Fruit fly (Drosophila melanogaster) whole organism, embryonic: ENCODE measurements around the gene Nubp1.

Source experiments
- Antp ChIP-seq: fragments of 200-800 bp; sonication (Bioruptor generic); optimal IDR thresholded peaks from 3 replicates; lab custom pipeline; 2016; ENCODE audit warnings: missing biosample characterization, missing genetic modification characterization
- CG10979 ChIP-seq: fragments of 200-800 bp; sonication (Bioruptor generic); optimal IDR thresholded peaks from 2 replicates; lab custom pipeline; 2018; ENCODE audit warnings: missing biosample characterization, mild to moderate bottlenecking, missing genetic modification characterization, moderate library complexity
- CG11723 ChIP-seq: fragments of 200-800 bp; sonication (Bioruptor generic); optimal IDR thresholded peaks from 2 replicates; lab custom pipeline; 2017; ENCODE audit warnings: missing biosample characterization, mild to moderate bottlenecking, missing genetic modification characterization
- CG14014 ChIP-seq: fragments of 200-800 bp; sonication (Bioruptor generic); IDR thresholded peaks from 2 replicates; pipeline ENCODE4 v1.3.6; 2022; ENCODE audit warnings: missing biosample characterization, missing genetic modification characterization
- CG15011 ChIP-seq: fragments of 200-800 bp; sonication (Bioruptor generic); optimal IDR thresholded peaks from 3 replicates; lab custom pipeline; 2018; ENCODE audit warnings: missing biosample characterization, mild to moderate bottlenecking, missing genetic modification characterization
- CG15073 ChIP-seq: fragments of 200-800 bp; sonication (Bioruptor generic); optimal IDR thresholded peaks from 2 replicates; lab custom pipeline; 2016; ENCODE audit warnings: missing biosample characterization, missing genetic modification characterization
- CG16813 ChIP-seq: fragments of 200-800 bp; sonication (Bioruptor generic); IDR thresholded peaks from 3 replicates; pipeline ENCODE4 v1.3.6; 2022; ENCODE audit warnings: missing biosample characterization, missing genetic modification characterization; ENCODE audit not compliant: partially characterized antibody
- CG3163 ChIP-seq: fragments of 200-800 bp; sonication (Bioruptor generic); optimal IDR thresholded peaks from 3 replicates; lab custom pipeline; 2016; ENCODE audit warnings: missing biosample characterization, missing genetic modification characterization
- CG32772 ChIP-seq: fragments of 200-800 bp; sonication (Bioruptor generic); IDR thresholded peaks from 2 replicates; pipeline ENCODE4 v1.3.6; 2022; ENCODE audit warnings: missing biosample characterization, missing genetic modification characterization
- CG42726 ChIP-seq: fragments of 200-800 bp; sonication (Bioruptor generic); IDR thresholded peaks from 2 replicates; pipeline ENCODE4 v1.3.6; 2022; ENCODE audit warnings: missing biosample characterization, missing genetic modification characterization; ENCODE audit not compliant: partially characterized antibody
- CG4707 ChIP-seq: fragments of 200-800 bp; sonication (Bioruptor generic); optimal IDR thresholded peaks from 2 replicates; lab custom pipeline; 2018; ENCODE audit warnings: missing biosample characterization, mild to moderate bottlenecking, missing genetic modification characterization, moderate library complexity
- CG6175 ChIP-seq: fragments of 200-800 bp; sonication (Bioruptor generic); IDR thresholded peaks from 3 replicates; pipeline ENCODE4 v1.3.6; 2022; ENCODE audit warnings: missing biosample characterization, missing genetic modification characterization
- CG6254 ChIP-seq: fragments of 200-800 bp; sonication (Bioruptor generic); optimal IDR thresholded peaks from 3 replicates; lab custom pipeline; 2017; ENCODE audit warnings: mild to moderate bottlenecking, missing biosample characterization, missing genetic modification reagents, missing genetic modification characterization
- CG6765 ChIP-seq: fragments of 200-800 bp; sonication (Bioruptor generic); optimal IDR thresholded peaks from 3 replicates; lab custom pipeline; 2017; ENCODE audit warnings: missing biosample characterization, mild to moderate bottlenecking, missing genetic modification characterization
- CG7786 ChIP-seq: fragments of 200-800 bp; sonication (Bioruptor generic); optimal IDR thresholded peaks from 2 replicates; lab custom pipeline; 2016; ENCODE audit warnings: missing biosample characterization, missing genetic modification characterization
- CG8089 ChIP-seq: fragments of 200-800 bp; sonication (Bioruptor generic); optimal IDR thresholded peaks from 3 replicates; lab custom pipeline; 2016; ENCODE audit warnings: missing biosample characterization, missing genetic modification characterization
- CG8944 ChIP-seq: fragments of 200-800 bp; sonication (Bioruptor generic); optimal IDR thresholded peaks from 3 replicates; lab custom pipeline; 2016; ENCODE audit warnings: missing biosample characterization, missing genetic modification characterization
- CG9437 ChIP-seq: fragments of 200-800 bp; sonication (Bioruptor generic); optimal IDR thresholded peaks from 2 replicates; lab custom pipeline; 2018; ENCODE audit warnings: missing biosample characterization, mild to moderate bottlenecking, missing genetic modification characterization
- CG9727 ChIP-seq: fragments of 200-800 bp; sonication (Bioruptor generic); optimal IDR thresholded peaks from 3 replicates; lab custom pipeline; 2017; ENCODE audit warnings: missing biosample characterization, mild to moderate bottlenecking, missing genetic modification characterization
- Camta ChIP-seq: fragments of 200-800 bp; sonication (Bioruptor generic); optimal IDR thresholded peaks from 2 replicates; lab custom pipeline; 2016; ENCODE audit warnings: missing biosample characterization, missing genetic modification characterization
- Deaf1 ChIP-seq: fragments of 200-800 bp; optimal IDR thresholded peaks from 3 replicates; lab custom pipeline; 2019; ENCODE audit warnings: missing biosample characterization, mild to moderate bottlenecking, missing genetic modification characterization, moderate library complexity
- Doc2 ChIP-seq: fragments of 200-800 bp; sonication (Bioruptor generic); IDR thresholded peaks from 2 replicates; pipeline ENCODE4 v1.3.6; 2022; ENCODE audit warnings: missing biosample characterization, missing genetic modification characterization
- Ets97D ChIP-seq: fragments of 200-800 bp; sonication (Bioruptor generic); optimal IDR thresholded peaks from 3 replicates; lab custom pipeline; 2016; ENCODE audit warnings: missing biosample characterization, missing genetic modification characterization
- Jarid2 ChIP-seq: fragments of 200-800 bp; sonication (Bioruptor generic); optimal IDR thresholded peaks from 3 replicates; lab custom pipeline; 2017; ENCODE audit warnings: mild to moderate bottlenecking, missing biosample characterization, missing genetic modification reagents, missing genetic modification characterization
- Myb ChIP-seq: fragments of 200-800 bp; sonication (Bioruptor generic); optimal IDR thresholded peaks from 2 replicates; lab custom pipeline; 2016; ENCODE audit warnings: missing biosample characterization, missing genetic modification characterization
- Neu2 ChIP-seq: fragments of 200-800 bp; sonication (Bioruptor generic); optimal IDR thresholded peaks from 3 replicates; lab custom pipeline; 2016; ENCODE audit warnings: missing biosample characterization, missing genetic modification characterization, borderline replicate concordance
- Nf-YA ChIP-seq: fragments of 200-800 bp; sonication (Bioruptor generic); IDR thresholded peaks from 2 replicates; pipeline ENCODE4 v1.3.6; 2022; ENCODE audit warnings: missing biosample characterization, missing genetic modification characterization
- Oaz ChIP-seq: fragments of 200-800 bp; sonication (Bioruptor generic); IDR thresholded peaks from 2 replicates; pipeline ENCODE4 v1.3.6; 2022; ENCODE audit warnings: missing biosample characterization, missing genetic modification characterization
- Vsx1 ChIP-seq: fragments of 200-800 bp; sonication (Bioruptor generic); optimal IDR thresholded peaks from 2 replicates; lab custom pipeline; 2017; ENCODE audit warnings: missing biosample characterization, mild to moderate bottlenecking, missing genetic modification characterization, missing genetic modification reagents
- ab ChIP-seq: fragments of 200-800 bp; sonication (Bioruptor generic); optimal IDR thresholded peaks from 2 replicates; lab custom pipeline; 2016; ENCODE audit warnings: missing biosample characterization, missing genetic modification characterization
- caup ChIP-seq: fragments of 200-800 bp; sonication (Bioruptor generic); optimal IDR thresholded peaks from 3 replicates; lab custom pipeline; 2017; ENCODE audit warnings: missing biosample characterization, mild to moderate bottlenecking, missing genetic modification characterization, moderate library complexity; ENCODE audit not compliant: severe bottlenecking
- chm ChIP-seq: fragments of 200-800 bp; sonication (Bioruptor generic); IDR thresholded peaks from 2 replicates; pipeline ENCODE4 v1.3.6; 2022; ENCODE audit warnings: missing biosample characterization, missing genetic modification characterization
- dmrt11E ChIP-seq: fragments of 200-800 bp; sonication (Bioruptor generic); optimal IDR thresholded peaks from 3 replicates; lab custom pipeline; 2018; ENCODE audit warnings: missing biosample characterization, mild to moderate bottlenecking, missing genetic modification characterization, moderate library complexity
- eve ChIP-seq, 2 experiments: fragments of >200 bp; optimal IDR thresholded peaks; 2 replicates each; lab custom pipeline; 2017; ENCODE audit warnings: missing biosample characterization in 2 of 2, missing genetic modification characterization in 2 of 2
- eyg ChIP-seq: fragments of 200-800 bp; sonication (Bioruptor generic); optimal IDR thresholded peaks from 3 replicates; lab custom pipeline; 2016; ENCODE audit warnings: missing biosample characterization, missing genetic modification characterization
- fd3F ChIP-seq: fragments of 200-800 bp; sonication (Bioruptor generic); optimal IDR thresholded peaks from 2 replicates; lab custom pipeline; 2018; ENCODE audit warnings: missing biosample characterization, mild to moderate bottlenecking, missing genetic modification characterization, moderate library complexity
- gro ChIP-seq: fragments of 200-800 bp; sonication (Bioruptor generic); optimal IDR thresholded peaks from 2 replicates; lab custom pipeline; 2016; ENCODE audit warnings: missing biosample characterization, missing genetic modification characterization
- gt ChIP-seq: fragments of 200-800 bp; sonication (Bioruptor generic); IDR thresholded peaks from 2 replicates; pipeline ENCODE4 v1.3.6; 2022; ENCODE audit warnings: missing biosample characterization, missing genetic modification characterization
- insv ChIP-seq, 2 experiments: fragments of 200-800 bp; sonication (Bioruptor generic); optimal IDR thresholded peaks; 3 replicates each; lab custom pipeline; 2016 to 2018; ENCODE audit warnings: missing biosample characterization in 2 of 2, missing genetic modification characterization in 2 of 2
- klu ChIP-seq: fragments of 200-800 bp; sonication (Bioruptor generic); IDR thresholded peaks from 2 replicates; pipeline ENCODE4 v1.3.6; 2022; ENCODE audit warnings: missing biosample characterization, missing genetic modification characterization
- knrl ChIP-seq: fragments of 200-800 bp; sonication (Bioruptor generic); IDR thresholded peaks from 3 replicates; pipeline ENCODE4 v1.3.6; 2022; ENCODE audit warnings: missing biosample characterization, missing genetic modification characterization; ENCODE audit not compliant: partially characterized antibody
- lmd ChIP-seq: fragments of 200-800 bp; sonication (Bioruptor generic); IDR thresholded peaks from 2 replicates; pipeline ENCODE4 v1.3.6; 2022; ENCODE audit warnings: missing biosample characterization, missing genetic modification characterization
- pfk ChIP-seq: fragments of 200-800 bp; sonication (Bioruptor generic); optimal IDR thresholded peaks from 2 replicates; lab custom pipeline; 2018; ENCODE audit warnings: missing biosample characterization, mild to moderate bottlenecking, missing genetic modification characterization, moderate library complexity
- psq ChIP-seq: fragments of 200-800 bp; sonication (Bioruptor generic); optimal IDR thresholded peaks from 2 replicates; lab custom pipeline; 2017; ENCODE audit warnings: missing biosample characterization, missing genetic modification characterization
- row ChIP-seq: fragments of 200-800 bp; sonication (Bioruptor generic); IDR thresholded peaks from 3 replicates; pipeline ENCODE4 v1.3.6; 2022; ENCODE audit warnings: missing biosample characterization, missing genetic modification characterization
- run ChIP-seq: fragments of 200-800 bp; sonication (Bioruptor generic); optimal IDR thresholded peaks from 3 replicates; lab custom pipeline; 2018; ENCODE audit warnings: missing biosample characterization, mild to moderate bottlenecking, missing genetic modification characterization
- seq ChIP-seq: fragments of 200-800 bp; sonication (Bioruptor generic); IDR thresholded peaks from 2 replicates; pipeline ENCODE4 v1.3.6; 2022; ENCODE audit warnings: missing biosample characterization, missing genetic modification characterization
- sisA ChIP-seq: fragments of 200-800 bp; sonication (Bioruptor generic); IDR thresholded peaks from 2 replicates; pipeline ENCODE4 v1.3.6; 2022; ENCODE audit warnings: missing biosample characterization, missing genetic modification characterization
- stwl ChIP-seq: fragments of 200-800 bp; sonication (Bioruptor generic); optimal IDR thresholded peaks from 3 replicates; lab custom pipeline; 2018; ENCODE audit warnings: missing biosample characterization, mild to moderate bottlenecking, missing genetic modification characterization, moderate library complexity
- unc-4 ChIP-seq: fragments of 200-800 bp; sonication (Bioruptor generic); IDR thresholded peaks from 2 replicates; pipeline ENCODE4 v1.3.6; 2022; ENCODE audit warnings: missing biosample characterization, missing genetic modification characterization; ENCODE audit not compliant: partially characterized antibody

Gene Nubp1

dm6 chr2L:16684908-16685611 lies 47.3 kb upstream of the Nubp1 start (continued):
- no peak for TF ChIP-seq Camta (GFP tag; lab: Kevin White, UChicago)
- peak; percentile 47 for TF ChIP-seq CG9727 (GFP tag; lab: Kevin White, UChicago)
- no peak for TF ChIP-seq Vsx1 (GFP tag; lab: Kevin White, UChicago)
- peak; percentile 78 for TF ChIP-seq CG10979 (tag; lab: Kevin White, UChicago)
- no peak for TF ChIP-seq pfk
- peak; percentile 39 for TF ChIP-seq sisA (GFP tag; lab: Robert Waterston, UW)
- no peak for TF ChIP-seq CG11723 (GFP tag; lab: Kevin White, UChicago)
- TF ChIP-seq lmd (GFP tag; lab: Robert Waterston, UW), result peak; percentile 52
- peak; percentile 63 for TF ChIP-seq Deaf1 (tag; lab: Kevin White, UChicago)
- TF ChIP-seq CG9437 (GFP tag; lab: Kevin White, UChicago), result peak; percentile 43
- no peak for TF ChIP-seq psq (GFP tag; lab: Kevin White, UChicago)
- TF ChIP-seq knrl, result no peak
- no peak for TF ChIP-seq CG3163 (GFP tag; lab: Kevin White, UChicago)
- no peak for TF ChIP-seq eyg (GFP tag; lab: Kevin White, UChicago)
- peak in 1 of 2 experiments; percentile 71 for TF ChIP-seq eve (GFP tag; optimal IDR thresholded peaks at IDR 0.05; lab: Kevin White, UChicago)
- no peak for TF ChIP-seq gro
- no peak; the same call in 1 of the 2 replicates for TF ChIP-seq CG14014 (GFP tag; lab: Robert Waterston, UW)
- no peak for TF ChIP-seq Neu2 (GFP tag; lab: Kevin White, UChicago)
- TF ChIP-seq Doc2 (GFP tag; lab: Robert Waterston, UW), result no peak
- no peak for TF ChIP-seq CG6765 (GFP tag; lab: Kevin White, UChicago)
- no peak for TF ChIP-seq CG42726 (GFP tag; lab: Robert Waterston, UW)
- TF ChIP-seq Myb, result no peak
- TF ChIP-seq Antp (GFP tag; lab: Kevin White, UChicago), result no peak
- no peak for TF ChIP-seq stwl
- no peak for TF ChIP-seq klu
- TF ChIP-seq fd3F (GFP tag; lab: Kevin White, UChicago), result peak; percentile 56
- TF ChIP-seq CG15011 (GFP tag; lab: Kevin White, UChicago), result peak; percentile 60
- TF ChIP-seq Nf-YA (GFP tag; lab: Robert Waterston, UW), result no peak
- TF ChIP-seq run (tag; lab: Kevin White, UChicago), result peak; percentile 52
- no peak for TF ChIP-seq CG15073
- TF ChIP-seq Oaz (GFP tag; lab: Robert Waterston, UW), result no peak
- TF ChIP-seq CG8944, result no peak
- TF ChIP-seq insv (GFP tag; optimal IDR thresholded peaks at IDR 0.05; lab: Kevin White, UChicago), result no peak
- no peak for TF ChIP-seq CG7786 (GFP tag; lab: Kevin White, UChicago)
- no peak for TF ChIP-seq CG16813 (GFP tag; lab: Robert Waterston, UW)
- TF ChIP-seq ab (GFP tag; lab: Kevin White, UChicago), result no peak
- peak; percentile 6 for TF ChIP-seq dmrt11E (tag; lab: Kevin White, UChicago)
- TF ChIP-seq gt (GFP tag; lab: Robert Waterston, UW), result no peak
- no peak for TF ChIP-seq Ets97D (GFP tag; lab: Kevin White, UChicago)
- TF ChIP-seq row (GFP tag; lab: Robert Waterston, UW), result no peak; the same call in 2 of the 3 replicates
- peak; percentile 33 for TF ChIP-seq CG6254 (GFP tag; lab: Kevin White, UChicago)
- TF ChIP-seq seq (GFP tag; lab: Robert Waterston, UW), result no peak
- TF ChIP-seq CG4707 (GFP tag; lab: Kevin White, UChicago), result peak; percentile 65
- peak; percentile 44 for TF ChIP-seq caup (GFP tag; lab: Kevin White, UChicago)
- peak; percentile 34 for TF ChIP-seq Jarid2 (GFP tag; lab: Kevin White, UChicago)
- TF ChIP-seq CG6175, result no peak
- TF ChIP-seq unc-4 (GFP tag; lab: Robert Waterston, UW), result no peak
- no peak for TF ChIP-seq CG8089 (GFP tag; lab: Kevin White, UChicago)
- TF ChIP-seq CG32772 (GFP tag; lab: Robert Waterston, UW), result 0 out of 2 replicates have a peak, but pooled peaks have one; percentile 4
- no peak; the same call in 1 of the 2 replicates for TF ChIP-seq chm (GFP tag; lab: Robert Waterston, UW)
